Fruit fly (Drosophila melanogaster) whole organism, embryonic: Measurements from ENCODE around the gene VhaAC39-1.

Experiments
- Awh ChIP-seq: fragments of 200-800 bp; sonication (Bioruptor generic); IDR thresholded peaks from 2 replicates; pipeline ENCODE4, ENCODE4 v1.3.6; 2022; ENCODE audit warnings: missing biosample characterization, missing genetic modification characterization
- Blimp-1 ChIP-seq: fragments of 200-800 bp; sonication (Bioruptor generic); optimal IDR thresholded peaks from 3 replicates; lab custom pipeline; 2018; ENCODE audit warnings: missing biosample characterization, missing genetic modification characterization, mild to moderate bottlenecking, moderate library complexity, missing genetic modification reagents
- CG11456 ChIP-seq: fragments of 200-800 bp; sonication (Bioruptor generic); IDR thresholded peaks from 3 replicates; pipeline ENCODE4 v1.3.6; 2022; ENCODE audit warnings: missing biosample characterization, missing genetic modification characterization
- CG12155 ChIP-seq: fragments of 200-800 bp; sonication (Bioruptor generic); optimal IDR thresholded peaks from 3 replicates; lab custom pipeline; 2016; ENCODE audit warnings: missing biosample characterization, missing genetic modification characterization
- CG12744 ChIP-seq: fragments of 200-800 bp; sonication (Bioruptor generic); optimal IDR thresholded peaks from 2 replicates; lab custom pipeline; 2016; ENCODE audit warnings: missing biosample characterization, missing genetic modification characterization
- CG16813 ChIP-seq: fragments of 200-800 bp; sonication (Bioruptor generic); IDR thresholded peaks from 3 replicates; pipeline ENCODE4 v1.3.6; 2022; ENCODE audit warnings: missing biosample characterization, missing genetic modification characterization; ENCODE audit not compliant: partially characterized antibody
- CG17186 ChIP-seq: fragments of 200-800 bp; sonication (Bioruptor generic); optimal IDR thresholded peaks from 3 replicates; lab custom pipeline; 2017; ENCODE audit warnings: missing biosample characterization, missing genetic modification reagents, missing genetic modification characterization
- CG17802 ChIP-seq: fragments of 200-800 bp; sonication (Bioruptor generic); optimal IDR thresholded peaks from 2 replicates; lab custom pipeline; 2018; ENCODE audit warnings: missing biosample characterization, mild to moderate bottlenecking, missing genetic modification characterization, moderate library complexity
- CG18619 ChIP-seq: fragments of 200-800 bp; sonication (Bioruptor generic); optimal IDR thresholded peaks from 3 replicates; lab custom pipeline; 2017; ENCODE audit warnings: missing biosample characterization, mild to moderate bottlenecking, missing genetic modification characterization
- CG31441 ChIP-seq: fragments of 200-800 bp; sonication (Bioruptor generic); IDR thresholded peaks from 2 replicates; pipeline ENCODE4 v1.3.6; 2022; ENCODE audit warnings: missing biosample characterization, missing genetic modification characterization
- CG4282 ChIP-seq: fragments of 200-800 bp; sonication (Bioruptor generic); optimal IDR thresholded peaks from 2 replicates; lab custom pipeline; 2016; ENCODE audit warnings: missing biosample characterization, missing genetic modification characterization
- CG4328 ChIP-seq: fragments of 200-800 bp; sonication (Bioruptor generic); optimal IDR thresholded peaks from 3 replicates; lab custom pipeline; 2017; ENCODE audit warnings: missing biosample characterization, missing genetic modification reagents, missing genetic modification characterization
- CG4404 ChIP-seq: fragments of 200-800 bp; sonication (Bioruptor generic); IDR thresholded peaks from 2 replicates; pipeline ENCODE4 v1.3.6; 2022; ENCODE audit warnings: missing biosample characterization, missing genetic modification characterization
- CG4424 ChIP-seq: fragments of 200-800 bp; sonication (Bioruptor generic); optimal IDR thresholded peaks from 3 replicates; lab custom pipeline; 2016; ENCODE audit warnings: missing biosample characterization, missing genetic modification characterization
- CG4617 ChIP-seq: fragments of 200-800 bp; sonication (Bioruptor generic); optimal IDR thresholded peaks from 3 replicates; lab custom pipeline; 2016; ENCODE audit warnings: missing biosample characterization, missing genetic modification characterization, borderline replicate concordance
- CG7372 ChIP-seq: fragments of 200-800 bp; sonication (Bioruptor generic); IDR thresholded peaks from 2 replicates; pipeline ENCODE4 v1.3.6; 2022; ENCODE audit warnings: missing biosample characterization, missing genetic modification characterization
- CG7928 ChIP-seq: fragments of 200-800 bp; sonication (Bioruptor generic); optimal IDR thresholded peaks from 2 replicates; lab custom pipeline; 2017; ENCODE audit warnings: missing biosample characterization, mild to moderate bottlenecking, missing genetic modification characterization
- CG7987 ChIP-seq: fragments of 200-800 bp; sonication (Bioruptor generic); optimal IDR thresholded peaks from 2 replicates; lab custom pipeline; 2018; ENCODE audit warnings: missing biosample characterization, mild to moderate bottlenecking, missing genetic modification characterization, moderate library complexity
- CG8924 ChIP-seq: fragments of 200-800 bp; optimal IDR thresholded peaks from 3 replicates; lab custom pipeline; 2019; ENCODE audit warnings: missing biosample characterization, mild to moderate bottlenecking, missing genetic modification characterization, moderate library complexity
- CG9215 ChIP-seq: fragments of 200-800 bp; sonication (Bioruptor generic); IDR thresholded peaks from 2 replicates; pipeline ENCODE4 v1.3.6; 2022; ENCODE audit warnings: missing biosample characterization, missing genetic modification characterization
- CG9727 ChIP-seq: fragments of 200-800 bp; sonication (Bioruptor generic); optimal IDR thresholded peaks from 3 replicates; lab custom pipeline; 2017; ENCODE audit warnings: missing biosample characterization, mild to moderate bottlenecking, missing genetic modification characterization
- CoRest ChIP-seq: fragments of 200-800 bp; sonication (Bioruptor generic); optimal IDR thresholded peaks from 3 replicates; lab custom pipeline; 2018; ENCODE audit warnings: missing biosample characterization, mild to moderate bottlenecking, missing genetic modification characterization, moderate library complexity
- Dad ChIP-seq: fragments of 200-800 bp; sonication (Bioruptor generic); optimal IDR thresholded peaks from 3 replicates; lab custom pipeline; 2016; ENCODE audit warnings: missing biosample characterization, missing genetic modification characterization
- MESR4 ChIP-seq: fragments of 200-800 bp; sonication (Bioruptor generic); optimal IDR thresholded peaks from 2 replicates; lab custom pipeline; 2018; ENCODE audit warnings: missing biosample characterization, mild to moderate bottlenecking, missing genetic modification characterization, moderate library complexity
- Med ChIP-seq: fragments of 200-800 bp; sonication (Bioruptor generic); peaks from one replicate; lab custom pipeline; 2016; ENCODE audit warnings: missing biosample characterization, missing genetic modification characterization, mild to moderate bottlenecking, inconsistent platforms, moderate library complexity
- Meics ChIP-seq: fragments of 200-800 bp; sonication (Bioruptor generic); optimal IDR thresholded peaks from 2 replicates; lab custom pipeline; 2017; ENCODE audit warnings: missing biosample characterization, mild to moderate bottlenecking, missing genetic modification characterization
- Myb ChIP-seq: fragments of 200-800 bp; sonication (Bioruptor generic); optimal IDR thresholded peaks from 2 replicates; lab custom pipeline; 2016; ENCODE audit warnings: missing biosample characterization, missing genetic modification characterization
- Neu2 ChIP-seq: fragments of 200-800 bp; sonication (Bioruptor generic); optimal IDR thresholded peaks from 3 replicates; lab custom pipeline; 2016; ENCODE audit warnings: missing biosample characterization, missing genetic modification characterization, borderline replicate concordance
- Nf-YB ChIP-seq: fragments of 200-800 bp; sonication (Bioruptor generic); optimal IDR thresholded peaks from 3 replicates; lab custom pipeline; 2019; ENCODE audit warnings: missing biosample characterization, mild to moderate bottlenecking, missing genetic modification characterization, moderate library complexity
- Pdp1 ChIP-seq, 2 experiments: fragments of 200-800 bp; sonication (Bioruptor generic); optimal IDR thresholded peaks; 3 replicates each; lab custom pipeline; 2016; ENCODE audit warnings: missing biosample characterization in 2 of 2, missing genetic modification characterization in 2 of 2, mild to moderate bottlenecking in 1 of 2, moderate library complexity in 1 of 2
- Xbp1 ChIP-seq: fragments of 200-800 bp; sonication (Bioruptor generic); optimal IDR thresholded peaks from 3 replicates; lab custom pipeline; 2016; ENCODE audit warnings: missing biosample characterization, mild to moderate bottlenecking, missing genetic modification characterization
- ab ChIP-seq: fragments of 200-800 bp; sonication (Bioruptor generic); optimal IDR thresholded peaks from 2 replicates; lab custom pipeline; 2016; ENCODE audit warnings: missing biosample characterization, missing genetic modification characterization
- amos ChIP-seq: fragments of 200-800 bp; sonication (Bioruptor generic); IDR thresholded peaks from 2 replicates; pipeline ENCODE4 v1.3.6; 2022; ENCODE audit warnings: missing biosample characterization, missing genetic modification characterization; ENCODE audit not compliant: partially characterized antibody
- chn ChIP-seq: fragments of 200-800 bp; sonication (Bioruptor generic); optimal IDR thresholded peaks from 2 replicates; lab custom pipeline; 2016; ENCODE audit warnings: missing biosample characterization, missing genetic modification characterization
- ems ChIP-seq: fragments of 200-800 bp; sonication (Bioruptor generic); optimal IDR thresholded peaks from 3 replicates; lab custom pipeline; 2016; ENCODE audit warnings: missing biosample characterization, missing genetic modification characterization
- gce ChIP-seq: fragments of 200-800 bp; sonication (Bioruptor generic); IDR thresholded peaks from 3 replicates; pipeline ENCODE4 v1.3.6; 2022; ENCODE audit warnings: missing biosample characterization, missing genetic modification characterization
- hbn ChIP-seq: fragments of 200-800 bp; sonication (Bioruptor generic); IDR thresholded peaks from 2 replicates; pipeline ENCODE4 v1.3.6; 2022; ENCODE audit warnings: missing biosample characterization, missing genetic modification characterization; ENCODE audit not compliant: partially characterized antibody
- hth ChIP-seq: fragments of >200 bp; optimal IDR thresholded peaks from 2 replicates; lab custom pipeline; 2017; ENCODE audit warnings: inconsistent platforms
- jigr1 ChIP-seq: fragments of 200-800 bp; sonication (Bioruptor generic); IDR thresholded peaks from 3 replicates; pipeline ENCODE4 v1.3.6; 2022; ENCODE audit warnings: missing biosample characterization, missing genetic modification characterization
- ken ChIP-seq: fragments of 200-800 bp; sonication (Bioruptor generic); IDR thresholded peaks from 3 replicates; pipeline ENCODE4 v1.3.6; 2022; ENCODE audit warnings: missing biosample characterization, missing genetic modification characterization
- mirr ChIP-seq: fragments of 200-800 bp; sonication (Bioruptor generic); optimal IDR thresholded peaks from 3 replicates; lab custom pipeline; 2018; ENCODE audit warnings: missing biosample characterization, mild to moderate bottlenecking, missing genetic modification characterization
- nom ChIP-seq: fragments of 200-800 bp; sonication (Bioruptor generic); optimal IDR thresholded peaks from 2 replicates; lab custom pipeline; 2017; ENCODE audit warnings: missing biosample characterization, missing genetic modification characterization, mild to moderate bottlenecking, moderate library complexity, missing genetic modification reagents
- rib ChIP-seq: fragments of 200-800 bp; sonication (Bioruptor generic); IDR thresholded peaks from 2 replicates; pipeline ENCODE4 v1.3.6; 2022; ENCODE audit warnings: missing biosample characterization, missing genetic modification characterization
- row ChIP-seq: fragments of 200-800 bp; sonication (Bioruptor generic); IDR thresholded peaks from 3 replicates; pipeline ENCODE4 v1.3.6; 2022; ENCODE audit warnings: missing biosample characterization, missing genetic modification characterization
- salm ChIP-seq: fragments of 200-800 bp; sonication (Bioruptor generic); optimal IDR thresholded peaks from 2 replicates; lab custom pipeline; 2018; ENCODE audit warnings: missing biosample characterization, mild to moderate bottlenecking, missing genetic modification characterization
- sc ChIP-seq, 3 experiments: fragments of >200 bp in 2 of 3; fragments of 200-800 bp in 1 of 3; sonication (Bioruptor generic) in 1 of 3; optimal IDR thresholded peaks; 2 replicates in 2 of 3; 3 replicates in 1 of 3; lab custom pipeline; 2017; ENCODE audit warnings: mild to moderate bottlenecking in 1 of 3, missing biosample characterization in 1 of 3, missing genetic modification characterization in 1 of 3, missing genetic modification reagents in 1 of 3
- twi ChIP-seq: fragments of 200-800 bp; optimal IDR thresholded peaks from 2 replicates; lab custom pipeline; 2019; ENCODE audit warnings: missing biosample characterization, mild to moderate bottlenecking, missing genetic modification characterization, moderate library complexity
- vvl ChIP-seq: fragments of 200-800 bp; sonication (Bioruptor generic); IDR thresholded peaks from 2 replicates; pipeline ENCODE4 v1.3.6; 2022; ENCODE audit warnings: missing biosample characterization, missing genetic modification characterization
- z ChIP-seq: fragments of 200-800 bp; sonication (Bioruptor generic); IDR thresholded peaks from 3 replicates; pipeline ENCODE4 v1.3.6; 2022; ENCODE audit warnings: missing biosample characterization, missing genetic modification characterization
- zfh2 ChIP-seq: fragments of 200-800 bp; sonication (Bioruptor generic); optimal IDR thresholded peaks from 2 replicates; lab custom pipeline; 2016; ENCODE audit warnings: missing biosample characterization, missing genetic modification characterization

The VhaAC39-1 gene

DNA sequence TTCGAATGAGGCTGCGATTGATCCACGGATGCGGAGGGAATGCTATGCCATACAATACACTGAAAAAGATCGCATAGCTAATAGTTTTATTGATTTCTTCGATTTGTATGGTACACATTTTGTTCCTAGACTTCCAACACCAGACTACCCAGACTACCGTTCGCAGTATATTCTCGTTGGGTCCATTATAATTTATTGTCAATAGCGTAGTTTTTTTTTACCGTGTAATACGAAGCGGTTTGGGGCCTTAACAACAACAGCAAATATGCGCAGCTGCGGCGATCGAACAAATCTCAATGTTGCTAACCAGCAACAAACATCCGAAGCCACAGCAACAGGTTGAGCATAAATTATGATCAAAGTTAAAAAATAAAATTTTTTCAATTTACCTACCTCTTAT, 41.9 kb upstream of the VhaAC39-1 start (continued):
- TF ChIP-seq Pdp1 (GFP tag; optimal IDR thresholded peaks at IDR 0.05; lab: Kevin White, UChicago) (peak; percentile 52 to 72), CG9215 (GFP tag; lab: Robert Waterston, UW) (peak; percentile 66), MESR4 (peak; percentile 13), CG8924 (peak; percentile 76), CG12155 (GFP tag; lab: Kevin White, UChicago) (peak; percentile 65), Blimp-1 (GFP tag; lab: Kevin White, UChicago) (peak; percentile 71), ab (GFP tag; lab: Kevin White, UChicago) (peak; percentile 48), CG16813 (GFP tag; lab: Robert Waterston, UW) (no peak), CG4282 (GFP tag; lab: Kevin White, UChicago) (peak; percentile 35), sc (optimal IDR thresholded peaks at IDR 0.05; lab: Kevin White, UChicago) (no peak), sc (GFP tag; optimal IDR thresholded peaks at IDR 0.05; lab: Kevin White, UChicago) (peak; percentile 51), Myb (GFP tag; lab: Kevin White, UChicago) (peak; percentile 54), zfh2 (GFP tag; lab: Kevin White, UChicago) (peak; percentile 73), Awh (GFP tag; lab: Robert Waterston, UW) (peak; percentile 81), Xbp1 (GFP tag; lab: Kevin White, UChicago) (peak; percentile 76), CG4404 (GFP tag; lab: Robert Waterston, UW) (peak; percentile 62), mirr (GFP tag; lab: Kevin White, UChicago) (peak; percentile 57), CG4328 (peak; percentile 70), twi (peak; percentile 35), CG7928 (GFP tag; lab: Kevin White, UChicago) (no peak), CG17186 (GFP tag; lab: Kevin White, UChicago) (no peak), CG11456 (peak; percentile 78), CG7372 (GFP tag; lab: Robert Waterston, UW) (peak; percentile 59), CoRest (tag; lab: Kevin White, UChicago) (peak; percentile 86), salm (tag; lab: Kevin White, UChicago) (peak; percentile 71), CG18619 (peak; percentile 76), CG9727 (GFP tag; lab: Kevin White, UChicago) (peak; percentile 79), CG17802 (tag; lab: Kevin White, UChicago) (peak; percentile 48), CG4424 (GFP tag; lab: Kevin White, UChicago) (peak; percentile 80), gce (GFP tag; lab: Robert Waterston, UW) (peak; percentile 31; the same call in 1 of the 3 replicates), hbn (GFP tag; lab: Robert Waterston, UW) (no peak), Nf-YB (GFP tag; lab: Kevin White, UChicago) (peak; percentile 43), ken (GFP tag; lab: Robert Waterston, UW) (peak; percentile 83), hth (lab: Kevin White, UChicago) (no peak), CG12744 (GFP tag; lab: Kevin White, UChicago) (peak; percentile 71), Dad (GFP tag; lab: Kevin White, UChicago) (peak; percentile 64), nom (GFP tag; lab: Kevin White, UChicago) (peak; percentile 12), chn (GFP tag; lab: Kevin White, UChicago) (peak; percentile 84), Meics (peak; percentile 81), z (GFP tag; lab: Robert Waterston, UW) (no peak), jigr1 (GFP tag; lab: Robert Waterston, UW) (peak; percentile 61; the same call in 1 of the 3 replicates), CG4617 (GFP tag; lab: Kevin White, UChicago) (peak; percentile 38), CG7987 (GFP tag; lab: Kevin White, UChicago) (peak; percentile 50), rib (GFP tag; lab: Robert Waterston, UW) (0 out of 2 replicates have a peak, but pooled peaks have one; percentile 14), ems (peak; percentile 65), Neu2 (GFP tag; lab: Kevin White, UChicago) (no peak), vvl (GFP tag; lab: Robert Waterston, UW) (peak; percentile 92), Med (GFP tag; lab: Kevin White, UChicago) (peak; percentile 95), CG31441 (GFP tag; lab: Robert Waterston, UW) (peak; percentile 83), row (GFP tag; lab: Robert Waterston, UW) (peak; percentile 84), amos (no peak)
